Fruit fly (Drosophila melanogaster): Measurements from ENCODE around the gene GatA.

The GatA gene

DNA sequence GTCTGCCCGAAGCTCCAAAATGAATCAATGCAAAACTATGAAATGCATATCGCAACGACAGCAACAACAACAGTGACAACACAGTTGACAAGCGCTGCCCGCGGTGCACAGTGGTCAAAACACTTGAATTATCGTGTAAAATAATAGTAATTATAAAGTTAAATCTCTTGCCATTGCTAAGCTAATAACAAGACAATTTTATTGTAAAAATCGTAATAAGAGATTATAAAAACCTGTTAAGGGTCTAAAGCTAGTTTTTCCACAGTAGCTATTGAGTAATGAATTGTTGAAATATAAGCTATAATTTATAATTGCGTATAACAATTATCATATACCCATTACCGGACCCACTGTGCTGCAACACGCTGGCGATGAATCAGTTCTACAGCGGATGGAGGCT, 44.3 kb upstream of the GatA start (continued):
- TF ChIP-seq ro (GFP tag; IDR thresholded peaks at IDR 0.05) (peak; percentile 44; the same call in 1 of the 2 replicates), CG13624 (GFP tag; optimal IDR thresholded peaks at IDR 0.05) (no peak), CG18476 (GFP tag; optimal IDR thresholded peaks at IDR 0.05) (peak; percentile 50), H2.0 (GFP tag; IDR thresholded peaks at IDR 0.05) (peak; percentile 40; the same call in 1 of the 2 replicates), CG32767 (GFP tag; IDR thresholded peaks at IDR 0.05) (peak; percentile 36; the same call in 1 of the 2 replicates), CG5245 (GFP tag; optimal IDR thresholded peaks at IDR 0.05) (no peak), stwl (tag; optimal IDR thresholded peaks at IDR 0.05) (no peak), CG9932 (GFP tag; IDR thresholded peaks at IDR 0.05) (no peak), E2f2 (GFP tag; IDR thresholded peaks at IDR 0.05) (peak; percentile 23; the same call in 1 of the 2 replicates), Fer3 (tag; optimal IDR thresholded peaks at IDR 0.05) (no peak), CG11085 (GFP tag; IDR thresholded peaks at IDR 0.05) (no peak), CoRest (tag; optimal IDR thresholded peaks at IDR 0.05) (peak; percentile 49), Oaz (GFP tag; IDR thresholded peaks at IDR 0.05) (no peak), pfk (GFP tag; optimal IDR thresholded peaks at IDR 0.05) (no peak), ATbp (GFP tag; optimal IDR thresholded peaks at IDR 0.05) (peak; percentile 67), CG3281 (GFP tag; optimal IDR thresholded peaks at IDR 0.05) (no peak), chinmo (GFP tag; IDR thresholded peaks at IDR 0.05; ENCODE audit: partially characterized antibody) (no peak), CG11695 (GFP tag; IDR thresholded peaks at IDR 0.05) (peak; percentile 64; the same call in 2 of the 3 replicates), CG43689 (GFP tag; IDR thresholded peaks at IDR 0.05) (no peak), tx (GFP tag; optimal IDR thresholded peaks at IDR 0.05) (no peak), YL-1 (GFP tag; optimal IDR thresholded peaks at IDR 0.05) (no peak), MBD-R2 (GFP tag; IDR thresholded peaks at IDR 0.05) (no peak), jumu (GFP tag; optimal IDR thresholded peaks at IDR 0.05) (no peak), fd96Cb (tag; optimal IDR thresholded peaks at IDR 0.05) (peak; percentile 71), CHES-1-like (GFP tag; optimal IDR thresholded peaks at IDR 0.05) (no peak), CG7372 (GFP tag; IDR thresholded peaks at IDR 0.05) (0 out of 2 replicates have a peak, but pooled peaks have one; percentile 12), Ssrp (tag; optimal IDR thresholded peaks at IDR 0.05) (peak; percentile 66), CG18764 (GFP tag; optimal IDR thresholded peaks at IDR 0.05) (no peak), CG9437 (GFP tag; optimal IDR thresholded peaks at IDR 0.05) (peak; percentile 37), CG30020 (tag; optimal IDR thresholded peaks at IDR 0.05) (no peak), Lpt (GFP tag; optimal IDR thresholded peaks at IDR 0.05) (no peak), tna (GFP tag; IDR thresholded peaks at IDR 0.05; ENCODE audit: partially characterized antibody) (no peak), CG34224 (GFP tag; IDR thresholded peaks at IDR 0.05; ENCODE audit: partially characterized antibody) (no peak), chif (GFP tag; optimal IDR thresholded peaks at IDR 0.05) (peak; percentile 4 to 37), Mrtf (GFP tag; IDR thresholded peaks at IDR 0.05) (peak; percentile 30; the same call in 1 of the 3 replicates), dimm (GFP tag; IDR thresholded peaks at IDR 0.05) (no peak), fd64A (GFP tag; optimal IDR thresholded peaks at IDR 0.05) (peak; percentile 30), luna (GFP tag; optimal IDR thresholded peaks at IDR 0.05) (no peak), row (GFP tag; IDR thresholded peaks at IDR 0.05) (peak; percentile 60), CG15696 (tag; optimal IDR thresholded peaks at IDR 0.05) (peak; percentile 22), CG6791 (GFP tag; IDR thresholded peaks at IDR 0.05; ENCODE audit: partially characterized antibody) (no peak), CG10267 (tag; optimal IDR thresholded peaks at IDR 0.05) (peak; percentile 47), CG12744 (GFP tag; optimal IDR thresholded peaks at IDR 0.05) (no peak), CG12155 (GFP tag; optimal IDR thresholded peaks at IDR 0.05) (no peak), fd3F (GFP tag; optimal IDR thresholded peaks at IDR 0.05) (no peak), CG1024 (GFP tag; IDR thresholded peaks at IDR 0.05) (peak; percentile 38; the same call in 1 of the 2 replicates), abd-A (tag; optimal IDR thresholded peaks at IDR 0.05) (no peak), trh (GFP tag; optimal IDR thresholded peaks at IDR 0.05) (no peak), CG15601 (tag; optimal IDR thresholded peaks at IDR 0.05) (peak; percentile 38), CG14014 (GFP tag; IDR thresholded peaks at IDR 0.05) (no peak), sna (GFP tag; IDR thresholded peaks at IDR 0.05; ENCODE audit: partially characterized antibody) (no peak)
